Fruit fly (Drosophila melanogaster) whole organism, adult: ENCODE data around the gene CG43077.

ENCODE experiments used
- CG11617 ChIP-seq: fragments of 200-800 bp; sonication (Bioruptor generic); optimal IDR thresholded peaks from 2 replicates; lab custom pipeline; 2017; ENCODE audit warnings: mild to moderate bottlenecking, missing biosample characterization, missing genetic modification reagents, missing genetic modification characterization
- CG12768 ChIP-seq: fragments of 200-800 bp; sonication (Bioruptor generic); optimal IDR thresholded peaks from 2 replicates; lab custom pipeline; 2017; ENCODE audit warnings: missing biosample characterization, missing genetic modification characterization, mild to moderate bottlenecking, moderate library complexity, missing genetic modification reagents
- CG33017 ChIP-seq: fragments of 200-800 bp; sonication (Bioruptor generic); optimal IDR thresholded peaks from 2 replicates; lab custom pipeline; 2018; ENCODE audit warnings: missing biosample characterization, mild to moderate bottlenecking, missing genetic modification characterization, moderate library complexity
- CG7101 ChIP-seq: fragments of 200-800 bp; sonication (Bioruptor generic); optimal IDR thresholded peaks from 2 replicates; lab custom pipeline; 2018; ENCODE audit warnings: missing biosample characterization, mild to moderate bottlenecking, missing genetic modification characterization, moderate library complexity
- cic ChIP-seq: fragments of 200-800 bp; sonication (Bioruptor generic); optimal IDR thresholded peaks from 2 replicates; lab custom pipeline; 2017; ENCODE audit warnings: missing biosample characterization, mild to moderate bottlenecking, missing genetic modification characterization, moderate library complexity

dm6 chrX:17090585-17090984, 22.3 kb upstream of the CG43077 start:
- TF ChIP-seq cic: no peak
- no peak for TF ChIP-seq CG12768
- TF ChIP-seq CG7101 (tag; lab: Kevin White, UChicago): no peak
- TF ChIP-seq CG11617 (GFP tag; lab: Kevin White, UChicago): no peak
- no peak for TF ChIP-seq CG33017
